Worm (Caenorhabditis elegans) whole organism, late embryonic: ENCODE measurements around the gene C50H2.5.
A peak's percentile ranks its signal among the peaks of the same experiment; 100 is the strongest.

ENCODE experiments used
- C08G9.2 ChIP-seq: sonication (generic microtip); optimal IDR thresholded peaks from 2 replicates; lab custom pipeline; 2016; ENCODE audit warnings: mild to moderate bottlenecking, missing genetic modification characterization, moderate library complexity, missing compliant biosample characterization
- F13H6.1 ChIP-seq: sonication (generic microtip); optimal IDR thresholded peaks from 2 replicates; lab custom pipeline; 2016; ENCODE audit warnings: missing genetic modification characterization, missing compliant biosample characterization
- T23F11.4 ChIP-seq: fragments of 200-800 bp; sonication (Bioruptor generic); optimal IDR thresholded peaks from 2 replicates; lab custom pipeline; 2018; ENCODE audit warnings: mild to moderate bottlenecking, missing genetic modification characterization, missing compliant biosample characterization
- Y22D7AL.16 ChIP-seq: sonication (generic microtip); optimal IDR thresholded peaks from 2 replicates; lab custom pipeline; 2016; ENCODE audit warnings: missing genetic modification characterization, missing compliant biosample characterization
- ceh-19 ChIP-seq: fragments of 200-800 bp; sonication (Bioruptor generic); optimal IDR thresholded peaks from 2 replicates; lab custom pipeline; 2018; ENCODE audit warnings: mild to moderate bottlenecking, missing genetic modification characterization, missing compliant biosample characterization
- ceh-2 ChIP-seq: sonication (generic microtip); optimal IDR thresholded peaks from 2 replicates; lab custom pipeline; 2016; ENCODE audit warnings: missing genotype, missing genetic modification characterization, missing compliant biosample characterization
- ceh-22 ChIP-seq: sonication (generic microtip); optimal IDR thresholded peaks from 2 replicates; lab custom pipeline; 2017; ENCODE audit warnings: missing biosample characterization, missing genetic modification characterization
- ceh-24 ChIP-seq: sonication (generic microtip); optimal IDR thresholded peaks from 2 replicates; lab custom pipeline; 2016; ENCODE audit warnings: mild to moderate bottlenecking, missing genetic modification characterization, missing compliant biosample characterization
- ceh-30 ChIP-seq: fragments of 150-350 bp; optimal IDR thresholded peaks from 2 replicates; lab custom pipeline; 2014; ENCODE audit warnings: missing biosample characterization, missing genetic modification characterization
- ceh-31 ChIP-seq: sonication (generic microtip); optimal IDR thresholded peaks from 2 replicates; lab custom pipeline; 2016; ENCODE audit warnings: missing genetic modification characterization, missing compliant biosample characterization
- ceh-6 ChIP-seq: fragments of 200-800 bp; sonication (Bioruptor generic); optimal IDR thresholded peaks from 2 replicates; lab custom pipeline; 2018; ENCODE audit warnings: mild to moderate bottlenecking, missing genetic modification characterization, missing compliant biosample characterization
- dmd-4 ChIP-seq: sonication (generic microtip); optimal IDR thresholded peaks from 2 replicates; lab custom pipeline; 2016; ENCODE audit warnings: borderline replicate concordance, missing genetic modification characterization, missing compliant biosample characterization
- dve-1 ChIP-seq: sonication (generic microtip); optimal IDR thresholded peaks from 2 replicates; lab custom pipeline; 2017; ENCODE audit warnings: antibody characterized with exemption, mild to moderate bottlenecking, missing genetic modification characterization, missing compliant biosample characterization
- elt-4 ChIP-seq: sonication (generic microtip); optimal IDR thresholded peaks from 2 replicates; lab custom pipeline; 2016; ENCODE audit warnings: missing genetic modification characterization, missing compliant biosample characterization
- ets-4 ChIP-seq: sonication (generic microtip); optimal IDR thresholded peaks from 2 replicates; lab custom pipeline; 2016; ENCODE audit warnings: missing genetic modification characterization, missing compliant biosample characterization
- fax-1 ChIP-seq: sonication (generic microtip); optimal IDR thresholded peaks from 2 replicates; lab custom pipeline; 2016; ENCODE audit warnings: missing genotype, missing genetic modification characterization, missing compliant biosample characterization
- fkh-10 ChIP-seq: fragments of 150-350 bp; optimal IDR thresholded peaks from 2 replicates; lab custom pipeline; 2014; ENCODE audit warnings: missing biosample characterization, missing genetic modification reagents, missing genetic modification characterization
- fkh-6 ChIP-seq: sonication (generic microtip); optimal IDR thresholded peaks from 2 replicates; lab custom pipeline; 2016; ENCODE audit warnings: missing genetic modification characterization, missing compliant biosample characterization
- gmeb-2 ChIP-seq: sonication (generic microtip); optimal IDR thresholded peaks from 2 replicates; lab custom pipeline; 2016; ENCODE audit warnings: missing genetic modification characterization, inconsistent platforms, missing compliant biosample characterization
- hlh-13 ChIP-seq: fragments of 200-800 bp; sonication (Bioruptor generic); optimal IDR thresholded peaks from 2 replicates; lab custom pipeline; 2018; ENCODE audit warnings: mild to moderate bottlenecking, missing genetic modification characterization, missing compliant biosample characterization
- hlh-6 ChIP-seq: sonication (generic microtip); optimal IDR thresholded peaks from 2 replicates; lab custom pipeline; 2016; ENCODE audit warnings: missing genotype, missing genetic modification characterization, missing compliant biosample characterization
- madf-2 ChIP-seq: sonication (generic microtip); optimal IDR thresholded peaks from 2 replicates; lab custom pipeline; 2017; ENCODE audit warnings: missing genetic modification characterization, missing compliant biosample characterization
- nhr-11 ChIP-seq: fragments of 150-350 bp; optimal IDR thresholded peaks from 2 replicates; lab custom pipeline; 2014; ENCODE audit warnings: missing biosample characterization, missing genetic modification characterization
- nhr-232 ChIP-seq: sonication (generic microtip); optimal IDR thresholded peaks from 2 replicates; lab custom pipeline; 2016; ENCODE audit warnings: missing genetic modification characterization, missing compliant biosample characterization
- npax-4 ChIP-seq: sonication (generic microtip); optimal IDR thresholded peaks from 2 replicates; lab custom pipeline; 2016; ENCODE audit warnings: missing genetic modification characterization, missing compliant biosample characterization
- pat-9 ChIP-seq: fragments of 200-800 bp; sonication (Bioruptor generic); optimal IDR thresholded peaks from 2 replicates; lab custom pipeline; 2018; ENCODE audit warnings: mild to moderate bottlenecking, missing genetic modification characterization, moderate library complexity, missing compliant biosample characterization
- pha-4 ChIP-seq: fragments of 150-350 bp; optimal IDR thresholded peaks from 2 replicates; lab custom pipeline; 2018; ENCODE audit warnings: missing biosample characterization, missing genetic modification reagents, missing genetic modification characterization
- pqm-1 ChIP-seq: sonication (generic microtip); optimal IDR thresholded peaks from 2 replicates; lab custom pipeline; 2016; ENCODE audit warnings: missing genetic modification characterization, missing compliant biosample characterization
- rnt-1 ChIP-seq: sonication (generic microtip); optimal IDR thresholded peaks from 2 replicates; lab custom pipeline; 2016; ENCODE audit warnings: missing genetic modification characterization, missing compliant biosample characterization
- sdc-2 ChIP-seq: sonication (generic microtip); optimal IDR thresholded peaks from 2 replicates; lab custom pipeline; 2016; ENCODE audit warnings: missing genotype, missing genetic modification characterization, missing compliant biosample characterization
- sox-4 ChIP-seq: sonication (generic microtip); optimal IDR thresholded peaks from 2 replicates; lab custom pipeline; 2017; ENCODE audit warnings: mild to moderate bottlenecking, missing genetic modification characterization, inconsistent platforms, missing compliant biosample characterization
- unc-42 ChIP-seq: sonication (generic microtip); optimal IDR thresholded peaks from 2 replicates; lab custom pipeline; 2016; ENCODE audit warnings: missing genotype, missing genetic modification characterization, missing compliant biosample characterization
- unc-55 ChIP-seq: sonication (generic microtip); optimal IDR thresholded peaks from 2 replicates; lab custom pipeline; 2017; ENCODE audit warnings: missing biosample characterization, missing genetic modification reagents, missing genetic modification characterization
- unc-86 ChIP-seq: sonication (generic microtip); optimal IDR thresholded peaks from 2 replicates; lab custom pipeline; 2016; ENCODE audit warnings: missing genetic modification characterization, missing compliant biosample characterization

Gene C50H2.5

DNA sequence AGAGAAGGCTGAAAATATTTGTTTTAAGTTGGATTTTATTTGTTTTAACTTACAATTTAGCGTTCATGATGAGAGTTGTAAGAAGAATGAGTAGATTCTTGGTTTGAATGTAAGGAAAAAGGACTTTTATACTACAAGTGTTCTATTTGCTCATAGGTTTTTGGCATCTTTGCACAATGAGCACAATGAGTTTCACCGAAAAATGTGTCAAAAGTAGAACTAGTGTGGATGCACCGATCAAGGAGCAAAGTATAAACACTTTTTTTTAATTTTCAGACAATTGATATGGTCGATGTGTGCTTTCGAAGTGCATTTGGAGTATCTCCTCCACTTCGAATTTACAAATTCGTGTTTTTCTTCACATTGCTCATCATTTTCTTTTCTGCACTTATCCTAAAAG is 12.4 kb upstream of the C50H2.5 start, which contains the start of gene fipr-11:
fipr-11 (minus strand) TSS at position 101 of the 400 bp plus-strand sequence.
- no peak for TF ChIP-seq unc-55
- TF ChIP-seq rnt-1, result no peak
- TF ChIP-seq ceh-24 (tag; lab: Kevin White, UChicago), result no peak
- TF ChIP-seq ceh-31 (tag; lab: Kevin White, UChicago), result no peak
- no peak for TF ChIP-seq ets-4
- TF ChIP-seq, all 69 proteins: peak for 0

DNA sequence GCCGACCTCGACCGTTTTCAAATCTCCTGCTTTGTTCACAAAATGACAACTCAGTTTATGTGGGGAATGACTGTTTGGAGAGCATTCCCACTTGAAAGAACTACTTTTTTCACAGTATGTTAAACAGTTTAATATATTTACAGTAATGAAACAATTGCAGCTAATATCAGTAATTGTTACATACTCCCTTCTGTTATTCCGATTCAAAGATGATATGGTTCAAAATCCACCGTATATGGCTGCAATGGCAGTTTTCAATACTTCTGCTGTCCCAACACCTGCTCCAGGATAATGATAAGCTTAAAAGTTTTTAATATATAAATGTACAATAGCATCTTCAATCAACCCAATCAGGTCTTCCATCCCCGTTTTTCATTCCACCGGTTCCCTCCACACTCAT is 11.3 kb upstream of the C50H2.5 start:
- TF ChIP-seq C08G9.2 (tag; lab: Kevin White, UChicago) (no peak), fax-1 (tag; lab: Kevin White, UChicago) (no peak), ceh-2 (tag; lab: Kevin White, UChicago) (no peak), hlh-6 (no peak), ceh-30 (tag; lab: Kevin White, UChicago) (no peak), Y22D7AL.16 (tag; lab: Kevin White, UChicago) (no peak), gmeb-2 (tag; lab: Kevin White, UChicago) (no peak), rnt-1 (no peak), dmd-4 (tag; lab: Kevin White, UChicago) (no peak), madf-2 (no peak), T23F11.4 (GFP tag; lab: Kevin White, UChicago) (no peak), pha-4 (tag; lab: Kevin White, UChicago) (no peak), F13H6.1 (no peak), nhr-11 (tag; lab: Kevin White, UChicago) (no peak), sdc-2 (no peak), ceh-19 (no peak), elt-4 (tag; lab: Kevin White, UChicago) (no peak)

DNA sequence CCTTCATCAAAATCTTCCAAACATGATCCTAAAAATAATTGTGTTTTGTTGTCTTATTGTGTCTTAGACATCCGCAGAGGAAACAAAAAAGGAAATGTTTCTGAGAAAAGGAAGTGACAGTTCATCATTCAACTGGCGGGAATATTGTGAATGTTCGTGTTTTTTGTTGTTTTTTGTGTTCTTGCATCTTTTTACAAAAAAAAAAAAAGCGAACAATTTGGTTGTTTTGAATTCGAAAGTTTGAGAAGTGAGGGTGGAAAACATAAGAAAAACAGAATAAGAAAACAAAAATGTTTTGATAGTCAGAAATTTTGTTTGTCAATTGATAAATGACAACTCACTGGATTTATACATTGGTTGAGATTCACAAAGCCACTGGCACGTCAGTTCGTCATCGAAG is 8.9 kb upstream of the C50H2.5 start:
- TF ChIP-seq ceh-19, result no peak
- no peak for TF ChIP-seq C08G9.2 (tag; lab: Kevin White, UChicago)
- TF ChIP-seq fkh-10, result no peak

DNA sequence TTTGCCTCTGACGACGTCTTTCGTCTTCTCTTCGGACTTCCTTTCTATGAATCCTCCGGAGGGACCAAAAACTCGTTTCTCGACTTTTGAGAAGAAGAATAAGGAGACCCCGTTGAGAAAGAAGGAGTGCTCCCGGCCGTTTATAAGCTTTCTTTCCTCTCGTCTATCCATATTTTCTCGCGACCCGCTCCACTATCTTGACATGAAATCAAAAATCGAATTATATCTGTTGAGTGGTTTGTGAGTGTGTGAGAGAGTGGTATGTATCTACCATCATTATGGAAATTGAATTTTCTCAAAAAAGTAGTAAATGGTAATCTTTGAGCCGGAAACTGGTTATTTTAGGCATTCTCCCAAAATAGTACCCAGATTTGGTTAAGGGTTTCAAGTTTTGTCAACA is 7.3 kb upstream of the C50H2.5 start:
- TF ChIP-seq Y22D7AL.16 (tag; lab: Kevin White, UChicago), result no peak
- TF ChIP-seq unc-42 (tag; lab: Kevin White, UChicago), result peak; percentile 90
- TF ChIP-seq rnt-1, result no peak

DNA sequence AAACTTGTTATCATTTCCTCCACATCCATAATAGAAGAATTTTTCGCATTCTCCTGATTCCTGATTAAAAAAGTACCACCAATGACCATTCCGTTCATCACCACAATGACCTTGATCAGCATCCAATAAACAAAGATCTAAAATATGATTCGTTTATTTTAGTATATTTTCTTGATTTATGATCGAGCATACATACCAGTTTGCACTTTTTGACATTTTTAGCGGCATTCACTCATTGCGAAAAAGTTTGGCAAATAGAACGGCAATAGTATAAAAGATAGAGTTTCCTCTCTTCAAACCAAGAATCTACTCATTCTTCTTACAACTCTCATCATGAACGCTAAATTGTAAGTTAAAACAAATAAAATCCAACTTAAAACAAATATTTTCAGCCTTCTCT is 4.6 kb upstream of the C50H2.5 start, which contains the start of gene fipr-10:
fipr-10 (plus strand) TSS at position 301 of the 400 bp plus-strand sequence.
- TF ChIP-seq npax-4 (tag; lab: Kevin White, UChicago) (no peak), F13H6.1 (no peak), fkh-6 (tag; lab: Kevin White, UChicago) (no peak), ceh-6 (no peak), pqm-1 (no peak), hlh-13 (GFP tag; lab: Kevin White, UChicago) (no peak), dve-1 (tag; lab: Kevin White, UChicago) (no peak), sox-4 (tag; lab: Kevin White, UChicago) (no peak), unc-86 (tag; lab: Kevin White, UChicago) (no peak), nhr-232 (no peak), pat-9 (tag; lab: Kevin White, UChicago) (no peak)

DNA sequence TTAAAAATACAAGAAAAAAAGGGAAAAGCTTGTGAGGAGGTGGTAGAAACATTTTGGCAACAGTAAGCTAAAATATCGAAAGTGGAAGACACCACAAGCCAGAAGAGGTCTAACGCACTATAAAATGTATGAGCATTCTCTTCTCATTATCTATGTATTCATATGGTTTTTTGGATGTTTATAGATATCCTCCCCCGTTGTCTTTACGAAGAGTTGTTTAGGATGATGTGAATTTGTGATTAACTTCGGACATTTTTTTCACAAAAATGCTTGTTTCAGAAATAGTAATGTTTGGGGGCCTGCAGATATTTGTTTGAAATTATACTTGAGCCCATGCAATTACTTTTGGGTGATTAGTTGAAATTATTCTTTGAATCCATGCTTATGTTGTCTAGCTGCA is 3.5 kb upstream of the C50H2.5 start, which contains the start of gene mec-9:
mec-9 (minus strand) TSS at position 101 of the 400 bp plus-strand sequence.
- TF ChIP-seq ceh-22 (tag; lab: Kevin White, UChicago) (no peak), hlh-13 (GFP tag; lab: Kevin White, UChicago) (no peak)
